Fruit fly (Drosophila melanogaster): Measurements from ENCODE around the gene CG14074.

Gene CG14074

DNA sequence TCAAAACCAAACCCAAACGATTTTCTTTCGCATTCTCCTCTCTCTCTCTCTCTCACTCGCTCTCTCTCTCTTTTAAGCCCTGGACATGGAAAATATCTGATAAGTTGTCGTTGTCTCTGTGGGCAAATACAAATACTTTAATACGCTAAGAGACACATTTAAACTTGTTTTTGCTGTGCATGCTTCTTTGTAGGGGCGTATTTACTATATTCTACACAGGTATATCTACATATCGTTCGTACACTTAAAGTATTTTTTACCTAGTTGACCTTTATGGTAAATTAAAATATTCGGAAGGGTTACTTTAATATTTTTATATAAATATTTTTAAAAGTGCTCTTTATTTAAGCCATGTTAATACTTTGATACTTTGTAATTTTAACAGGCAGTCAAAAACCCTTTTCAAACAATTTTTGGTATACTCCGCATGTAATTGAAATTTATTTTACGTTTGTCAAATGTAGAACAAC is 19.7 kb upstream of the CG14074 start (continued):
- TF ChIP-seq Hmr (GFP tag; optimal IDR thresholded peaks at IDR 0.05) (peak; percentile 28), Vsx1 (GFP tag; optimal IDR thresholded peaks at IDR 0.05) (no peak), Lhr (GFP tag; optimal IDR thresholded peaks at IDR 0.05) (no peak), Dll (GFP tag; IDR thresholded peaks at IDR 0.05; ENCODE audit: partially characterized antibody) (no peak), Asciz (GFP tag; optimal IDR thresholded peaks at IDR 0.05) (peak; percentile 3), crol (GFP tag; IDR thresholded peaks at IDR 0.05) (no peak), ranshi (GFP tag; IDR thresholded peaks at IDR 0.05) (no peak), CG8359 (GFP tag; optimal IDR thresholded peaks at IDR 0.05; ENCODE audit: borderline replicate concordance) (no peak), slbo (GFP tag; IDR thresholded peaks at IDR 0.05) (no peak), B-H2 (GFP tag; optimal IDR thresholded peaks at IDR 0.05) (no peak), Nf-YB (GFP tag; optimal IDR thresholded peaks at IDR 0.05) (no peak), CHES-1-like (GFP tag; optimal IDR thresholded peaks at IDR 0.05) (no peak), CG2678 (tag; optimal IDR thresholded peaks at IDR 0.05) (peak; percentile 29), wek (GFP tag; optimal IDR thresholded peaks at IDR 0.05) (no peak), PHDP (tag; optimal IDR thresholded peaks at IDR 0.05) (peak; percentile 15), gsb (GFP tag; IDR thresholded peaks at IDR 0.05) (no peak), p53 (GFP tag; optimal IDR thresholded peaks at IDR 0.05) (no peak), stc (GFP tag; IDR thresholded peaks at IDR 0.05) (no peak), CG3407 (GFP tag; optimal IDR thresholded peaks at IDR 0.05) (no peak), fd64A (GFP tag; optimal IDR thresholded peaks at IDR 0.05) (no peak), wdn (GFP tag; IDR thresholded peaks at IDR 0.05) (no peak), Max (GFP tag; optimal IDR thresholded peaks at IDR 0.05) (no peak), ems (GFP tag; optimal IDR thresholded peaks at IDR 0.05) (no peak), CG4617 (GFP tag; optimal IDR thresholded peaks at IDR 0.05; ENCODE audit: borderline replicate concordance) (no peak), CG8290 (GFP tag; optimal IDR thresholded peaks at IDR 0.05) (no peak), CG8290 (tag; optimal IDR thresholded peaks at IDR 0.05) (no peak), yki (optimal IDR thresholded peaks at IDR 0.05) (peak; percentile 40), CG18599 (GFP tag; optimal IDR thresholded peaks at IDR 0.05) (peak; percentile 14), Neu2 (GFP tag; optimal IDR thresholded peaks at IDR 0.05; ENCODE audit: borderline replicate concordance) (no peak), CG7556 (GFP tag; optimal IDR thresholded peaks at IDR 0.05) (no peak), jumu (GFP tag; optimal IDR thresholded peaks at IDR 0.05) (no peak), Hr78 (GFP tag; optimal IDR thresholded peaks at IDR 0.05) (peak in 1 of 2 experiments; percentile 22), Meics (GFP tag; optimal IDR thresholded peaks at IDR 0.05) (peak; percentile 27), CG4404 (GFP tag; IDR thresholded peaks at IDR 0.05) (no peak), kah (GFP tag; optimal IDR thresholded peaks at IDR 0.05) (peak; percentile 22), CG1832 (GFP tag; optimal IDR thresholded peaks at IDR 0.05) (no peak), seq (GFP tag; IDR thresholded peaks at IDR 0.05) (no peak), CG18262 (tag; optimal IDR thresholded peaks at IDR 0.05) (peak; percentile 28), Hmx (GFP tag; optimal IDR thresholded peaks at IDR 0.05) (no peak), CG17568 (GFP tag; optimal IDR thresholded peaks at IDR 0.05) (no peak), CG11696 (GFP tag; IDR thresholded peaks at IDR 0.05) (no peak), Abd-B (GFP tag; optimal IDR thresholded peaks at IDR 0.05) (no peak), CG2712 (tag; optimal IDR thresholded peaks at IDR 0.05) (peak; percentile 12), CG13287 (GFP tag; IDR thresholded peaks at IDR 0.05; ENCODE audit: partially characterized antibody) (peak; percentile 34; the same call in 1 of the 2 replicates), Hr39 (optimal IDR thresholded peaks at IDR 0.05) (no peak), Myb (GFP tag; optimal IDR thresholded peaks at IDR 0.05) (no peak)
